Worm (Caenorhabditis elegans) whole organism, mixed stage, embryonic: ENCODE results near the gene nhr-254.

Experiments used
- ceh-43 ChIP-seq: fragments of 200-800 bp; sonication (Bioruptor generic); optimal IDR thresholded peaks from 2 replicates; lab custom pipeline; 2018; ENCODE audit warnings: mild to moderate bottlenecking, missing genetic modification characterization, moderate library complexity, missing compliant biosample characterization
- drap-1 ChIP-seq: fragments of 200-800 bp; sonication (Bioruptor generic); optimal IDR thresholded peaks from 3 replicates; lab custom pipeline; 2018; ENCODE audit warnings: mild to moderate bottlenecking, missing genetic modification characterization, missing compliant biosample characterization
- elt-1 ChIP-seq: sonication (generic microtip); optimal IDR thresholded peaks from 2 replicates; lab custom pipeline; 2017; ENCODE audit warnings: missing genetic modification characterization, mild to moderate bottlenecking, missing compliant biosample characterization, antibody characterized with exemption, moderate library complexity, borderline replicate concordance; ENCODE audit not compliant: insufficient read depth
- snpc-4 ChIP-seq: fragments of 150-350 bp; optimal IDR thresholded peaks from 2 replicates; lab custom pipeline; 2014; ENCODE audit warnings: missing biosample characterization, missing genetic modification characterization
- sptf-1 ChIP-seq: sonication (generic microtip); optimal IDR thresholded peaks from 2 replicates; lab custom pipeline; 2017; ENCODE audit warnings: mild to moderate bottlenecking, missing genetic modification characterization, moderate library complexity, missing compliant biosample characterization
- tbx-8 ChIP-seq: fragments of 200-800 bp; sonication (Bioruptor generic); optimal IDR thresholded peaks from 2 replicates; lab custom pipeline; 2018; ENCODE audit warnings: mild to moderate bottlenecking, missing genetic modification characterization, moderate library complexity, missing compliant biosample characterization
- unc-39 ChIP-seq: fragments of 150-350 bp; optimal IDR thresholded peaks from 2 replicates; lab custom pipeline; 2014; ENCODE audit warnings: missing biosample characterization, missing genetic modification characterization
- zip-8 ChIP-seq: fragments of 150-350 bp; optimal IDR thresholded peaks from 2 replicates; lab custom pipeline; 2014; ENCODE audit warnings: missing biosample characterization, missing genetic modification characterization
- ztf-11 ChIP-seq: fragments of 150-350 bp; optimal IDR thresholded peaks from 2 replicates; lab custom pipeline; 2014; ENCODE audit warnings: missing biosample characterization, missing genetic modification characterization

ce11 chrV:438094-438493 is 45.7 kb downstream of the nhr-254 start, which contains the start of gene B0554.1:
- no peak for TF ChIP-seq sptf-1
- TF ChIP-seq snpc-4 (tag; lab: Kevin White, UChicago), result no peak
- TF ChIP-seq elt-1, result no peak
- TF ChIP-seq zip-8 (tag; lab: Kevin White, UChicago), result no peak
- TF ChIP-seq drap-1, result no peak
- no peak for TF ChIP-seq unc-39 (tag; lab: Kevin White, UChicago)
- TF ChIP-seq ztf-11 (tag; lab: Kevin White, UChicago), result no peak
- no peak for TF ChIP-seq tbx-8 (GFP tag; lab: Kevin White, UChicago)
- TF ChIP-seq ceh-43 (GFP tag; lab: Kevin White, UChicago), result no peak
